Fruit fly (Drosophila melanogaster) S2 (cell line): ENCODE data around the gene ZnT63C.

Experiments used
- CG8478 ChIP-seq: fragments of >200 bp; optimal IDR thresholded peaks from 2 replicates; lab custom pipeline; 2018
- CTCF ChIP-seq, 2 experiments: fragments of >200 bp; optimal IDR thresholded peaks; 2 replicates each; lab custom pipeline; 2018

The ZnT63C gene

DNA sequence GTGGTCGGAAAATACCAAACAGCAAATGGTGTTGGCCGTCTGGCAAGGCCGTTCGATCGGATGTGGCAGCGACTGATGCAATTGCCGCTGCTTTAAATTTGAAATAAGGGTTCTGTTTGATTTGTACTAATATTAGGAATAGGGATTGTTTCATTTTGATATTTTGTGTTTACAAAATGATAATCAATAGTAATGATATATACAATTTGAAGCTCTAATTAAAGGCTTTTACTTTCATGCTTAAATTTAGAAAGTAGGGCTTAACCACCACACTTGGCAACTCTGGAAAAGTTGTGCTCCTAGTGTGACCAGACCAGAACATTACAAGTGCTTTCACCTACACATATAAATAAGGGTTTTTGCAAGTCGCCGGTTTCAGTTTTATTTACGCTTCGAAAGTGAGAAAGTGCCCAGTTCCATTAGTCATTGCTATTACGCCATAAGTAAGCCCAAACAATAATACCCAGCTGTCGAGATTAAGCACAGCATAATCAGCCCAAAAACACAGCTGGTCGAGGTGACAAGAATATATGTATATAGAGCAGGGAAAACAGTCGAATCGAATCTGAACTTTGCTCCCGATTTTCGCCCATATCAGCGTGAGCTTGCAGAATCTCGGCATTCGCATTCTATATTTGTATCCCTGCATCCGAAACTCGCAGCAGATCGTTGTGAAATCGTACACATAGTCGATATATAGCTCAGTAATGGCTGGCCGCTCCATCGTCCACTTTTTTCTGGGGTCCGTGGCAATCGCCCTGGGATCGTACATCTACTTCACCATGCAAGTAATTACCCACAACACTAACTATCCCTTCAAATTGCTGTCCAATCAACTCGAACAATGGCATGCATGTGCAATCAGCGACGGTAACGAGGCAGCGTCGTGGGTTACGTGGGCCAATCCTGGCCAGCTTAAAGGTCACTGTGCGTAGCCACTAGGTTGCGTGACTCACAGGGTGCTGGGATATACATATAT lies 22.7 kb downstream of the ZnT63C start, which contains the start of gene Gtpx:
Gtpx (plus strand) TSS at position 341 of the 979 bp plus-strand sequence.
- no peak for TF ChIP-seq CG8478
- no peak for TF ChIP-seq CTCF (optimal IDR thresholded peaks at IDR 0.05; lab: Kevin White, UChicago)

DNA sequence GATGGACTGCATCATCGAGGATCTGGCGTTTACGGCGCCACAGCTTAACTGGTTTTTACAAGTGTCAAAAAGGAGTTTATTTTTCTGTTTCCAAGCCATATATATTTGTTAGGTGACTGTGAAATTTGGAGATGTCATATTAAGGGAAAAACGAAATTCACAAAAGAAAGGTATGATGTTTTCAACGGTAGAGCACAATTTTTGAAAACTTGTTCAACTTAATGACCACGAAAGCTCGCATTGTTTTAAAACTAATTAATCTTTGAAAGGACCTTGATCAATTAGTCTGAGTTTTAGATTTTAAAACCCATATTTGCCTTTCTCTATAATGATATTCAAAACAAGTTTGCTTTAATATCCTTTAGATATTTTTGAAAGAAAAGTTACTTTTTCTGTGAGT lies 25.3 kb downstream of the ZnT63C start, which contains the start of gene Strip:
Strip (minus strand) TSS at position 101 of the 400 bp plus-strand sequence.
- no peak for TF ChIP-seq CG8478
- TF ChIP-seq CTCF (optimal IDR thresholded peaks at IDR 0.05; lab: Kevin White, UChicago) = no peak

DNA sequence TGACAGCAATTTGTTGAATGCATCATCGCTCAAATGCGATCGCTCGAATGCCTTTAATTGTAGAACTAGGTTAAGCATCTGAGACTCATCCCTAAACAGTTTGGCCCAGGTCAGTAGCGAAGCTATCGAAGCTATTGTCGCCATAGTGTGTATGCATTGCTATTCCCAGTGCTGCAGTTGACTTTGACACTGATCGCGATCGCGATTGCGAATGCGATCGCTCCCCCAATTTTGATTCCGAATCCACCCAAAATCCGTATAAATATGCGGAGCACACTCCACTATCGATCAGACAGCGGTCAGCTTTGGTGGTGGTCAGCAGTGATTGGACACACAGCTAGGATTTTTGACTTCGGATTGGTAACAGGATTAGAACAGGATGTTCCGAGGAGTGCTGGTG lies 26.3 kb downstream of the ZnT63C start, which contains the start of gene CG14961:
CG14961 (plus strand) TSS at position 301 of the 400 bp plus-strand sequence.
- TF ChIP-seq CTCF (optimal IDR thresholded peaks at IDR 0.05; lab: Kevin White, UChicago) = no peak
- no peak for TF ChIP-seq CG8478

DNA sequence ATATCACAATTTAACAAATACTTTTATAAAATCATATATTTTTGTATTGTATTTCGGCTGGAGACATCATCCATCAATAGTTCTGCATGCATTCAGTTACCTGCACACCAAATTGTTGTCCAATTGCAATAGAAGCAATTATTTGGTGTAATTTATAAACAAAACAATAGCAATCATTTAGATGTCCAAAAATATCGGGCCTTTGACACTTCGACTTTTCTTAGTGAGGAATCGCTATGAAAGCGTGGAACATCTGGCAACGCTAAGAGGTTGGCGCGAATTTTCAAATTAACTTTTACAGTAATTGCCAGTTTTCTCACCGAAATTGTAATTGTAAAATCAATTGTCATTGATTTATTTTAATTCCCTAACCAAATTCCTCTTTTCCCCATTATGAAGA lies 31.3 kb downstream of the ZnT63C start, which contains the start of gene CG14969:
CG14969 (minus strand) TSS at position 195 of the 400 bp plus-strand sequence.
- TF ChIP-seq CG8478 (no peak), CTCF (optimal IDR thresholded peaks at IDR 0.05; lab: Kevin White, UChicago) (no peak)

DNA sequence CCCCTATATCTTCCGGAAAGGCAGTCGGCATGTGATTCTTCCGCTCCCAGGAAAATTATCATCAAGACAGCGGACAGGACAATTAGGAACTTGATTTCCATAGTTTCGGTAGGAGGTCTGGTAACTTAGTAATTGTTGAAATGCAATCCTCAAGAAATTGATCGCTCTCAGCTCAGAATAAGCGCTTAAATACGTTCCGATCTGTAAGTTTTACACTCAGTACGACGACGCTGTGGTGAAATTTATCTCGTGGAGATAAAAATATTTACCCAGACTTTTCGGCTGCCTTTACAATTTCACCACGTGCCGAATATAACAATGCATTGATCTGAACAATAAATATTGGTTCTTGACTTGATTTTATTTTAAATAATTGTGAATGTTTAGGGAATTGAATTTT lies 32.2 kb downstream of the ZnT63C start, which contains the start of gene Drsl1:
Drsl1 (minus strand) TSS at position 101 of the 400 bp plus-strand sequence.
- no peak for TF ChIP-seq CTCF (optimal IDR thresholded peaks at IDR 0.05; lab: Kevin White, UChicago)
- no peak for TF ChIP-seq CG8478

DNA sequence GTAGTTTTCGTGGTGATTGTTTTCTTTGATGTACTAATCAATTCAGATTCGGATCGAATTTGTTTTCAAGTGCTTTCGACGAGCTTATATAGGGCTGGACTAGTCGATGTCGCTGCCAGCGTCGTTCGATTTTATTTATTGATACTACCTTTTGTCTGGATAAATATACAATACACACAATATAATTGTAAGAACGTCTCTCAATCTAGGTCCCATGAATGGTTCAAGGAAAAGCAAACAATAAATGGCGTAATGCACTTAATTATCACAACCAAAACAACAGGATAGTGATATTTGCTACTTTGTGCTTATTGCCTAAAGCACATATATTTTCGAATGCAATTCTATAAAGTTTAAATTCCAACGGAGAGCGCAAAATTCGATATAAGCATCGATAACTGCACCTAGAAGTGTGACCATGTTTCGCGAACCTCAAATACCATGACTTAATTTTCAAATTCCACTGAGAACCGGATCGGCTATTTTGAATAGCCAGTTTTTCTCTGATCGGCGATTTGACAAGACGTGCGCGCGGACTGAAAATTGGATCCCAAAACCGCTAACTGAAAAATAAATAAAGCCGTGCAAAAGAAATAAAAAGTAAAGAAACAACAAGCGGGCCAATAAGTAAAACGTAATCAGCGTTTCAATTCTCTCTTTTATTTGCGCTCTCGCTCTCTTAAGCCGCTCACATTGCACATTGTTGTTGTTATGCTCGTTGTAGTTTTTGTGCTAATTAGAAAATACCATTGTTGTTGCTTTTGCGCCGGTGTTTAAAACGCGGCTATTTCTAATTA lies 33.1 kb downstream of the ZnT63C start, which contains the start of the genes Drsl6 and kst:
Drsl6 (minus strand) TSS at position 51 of the 797 bp plus-strand sequence.
kst (plus strand) TSS at position 493 of the 797 bp plus-strand sequence.
- no peak for TF ChIP-seq CTCF (optimal IDR thresholded peaks at IDR 0.05; lab: Kevin White, UChicago)
- TF ChIP-seq CG8478 = no peak

DNA sequence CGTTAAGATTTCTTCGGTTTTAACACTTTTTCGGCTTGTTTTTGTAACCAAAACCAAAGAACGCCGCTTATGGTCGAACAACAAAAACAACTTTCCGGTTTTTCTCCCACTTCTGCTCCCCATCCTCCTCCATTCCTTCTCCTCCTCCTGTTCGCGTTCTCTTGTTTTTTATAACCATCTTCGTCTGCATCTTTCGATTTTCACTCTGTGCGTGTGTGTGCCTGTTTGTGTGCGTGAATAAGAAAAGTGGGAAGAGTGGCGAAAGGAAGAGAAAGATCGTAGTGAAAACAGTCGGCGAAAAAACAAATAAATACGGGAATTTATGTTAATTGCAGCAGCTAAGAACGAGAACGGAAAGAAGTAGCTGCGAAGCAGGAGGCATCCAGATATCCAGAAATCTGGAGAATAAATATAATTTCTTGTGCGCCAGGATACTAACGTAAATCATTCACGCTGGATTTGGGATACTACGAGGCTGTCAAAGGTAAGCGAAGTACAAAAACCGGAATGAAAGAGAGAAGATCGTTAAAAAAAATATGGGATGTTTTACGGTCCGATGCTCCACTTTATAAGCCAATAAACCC lies 33.9 kb downstream of the ZnT63C start:
- TF ChIP-seq CG8478 (no peak), CTCF (optimal IDR thresholded peaks at IDR 0.05; lab: Kevin White, UChicago) (no peak)

DNA sequence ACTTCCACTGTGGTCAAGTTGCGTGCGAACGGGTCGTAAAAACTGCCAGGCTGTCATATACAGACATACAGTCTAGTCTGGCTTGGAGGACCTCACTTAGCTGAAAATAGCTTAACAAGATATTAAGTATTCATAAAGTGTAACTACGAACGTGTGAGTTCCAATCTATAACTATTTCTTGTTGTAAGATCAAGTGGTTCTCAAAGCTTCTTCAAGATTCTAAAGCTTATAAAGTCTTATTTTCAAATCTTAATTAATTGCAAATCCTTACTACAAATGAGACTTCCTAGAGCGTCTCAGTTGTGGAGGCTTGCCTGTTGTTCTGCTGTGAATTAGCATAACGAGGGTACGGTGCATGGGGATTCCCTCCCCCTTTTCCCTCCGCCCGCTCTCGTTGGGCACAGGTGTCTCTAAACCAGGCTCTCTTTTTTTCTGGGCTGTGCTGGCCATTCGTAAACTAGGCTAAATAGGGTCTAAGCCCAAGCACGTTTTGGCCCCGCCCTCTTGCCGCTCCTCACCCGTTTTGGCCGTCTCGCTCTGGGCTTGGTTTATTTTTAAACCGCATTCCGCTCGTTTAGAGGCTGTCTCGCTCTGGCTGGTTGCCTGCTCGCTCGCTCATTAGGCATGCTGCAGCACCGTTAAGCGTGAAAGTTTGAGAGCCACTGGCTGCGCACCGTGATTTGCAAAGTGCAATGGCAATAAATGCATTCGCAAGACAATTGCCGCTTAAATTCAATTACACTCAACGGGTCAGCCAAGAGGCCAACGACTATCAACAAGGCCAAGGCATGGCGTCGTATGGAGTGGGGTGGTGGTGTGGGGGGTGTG lies 34.7 kb downstream of the ZnT63C start:
- TF ChIP-seq CTCF (optimal IDR thresholded peaks at IDR 0.05; lab: Kevin White, UChicago) = no peak
- TF ChIP-seq CG8478 = no peak

DNA sequence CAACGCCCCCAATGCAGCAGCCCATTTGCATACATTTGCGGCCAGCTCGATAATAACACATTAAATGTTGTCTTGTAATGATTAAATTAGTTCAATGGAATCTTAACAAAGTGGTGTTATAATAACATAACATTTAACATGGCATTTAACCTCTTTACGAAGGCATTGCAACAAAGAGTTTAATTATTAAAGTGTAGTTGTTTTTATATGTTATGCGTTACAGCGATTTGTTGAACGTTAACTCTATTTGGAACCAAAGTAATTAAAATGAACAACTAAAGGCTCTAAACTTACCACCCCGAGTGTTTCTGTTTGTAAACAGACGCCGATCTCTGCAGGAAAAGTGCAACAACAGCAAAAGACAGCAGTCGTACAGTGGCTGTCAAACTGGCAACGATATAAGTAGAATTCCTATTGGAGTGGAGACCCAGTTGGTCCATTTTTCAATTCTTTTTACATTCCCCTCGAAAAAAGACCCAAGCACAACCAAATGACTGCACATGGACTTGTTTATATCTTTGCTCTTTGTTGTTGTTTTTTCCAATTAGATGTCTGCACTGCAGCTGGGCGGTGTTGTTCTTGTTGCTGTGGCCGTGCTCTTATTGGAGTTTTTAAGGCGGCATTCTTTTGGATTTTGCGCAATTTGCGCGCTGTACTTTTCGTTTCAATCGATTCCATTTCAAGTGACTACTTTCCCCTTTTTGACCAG lies 35.5 kb downstream of the ZnT63C start:
- TF ChIP-seq CTCF (optimal IDR thresholded peaks at IDR 0.05; lab: Kevin White, UChicago) (no peak), CG8478 (no peak)

DNA sequence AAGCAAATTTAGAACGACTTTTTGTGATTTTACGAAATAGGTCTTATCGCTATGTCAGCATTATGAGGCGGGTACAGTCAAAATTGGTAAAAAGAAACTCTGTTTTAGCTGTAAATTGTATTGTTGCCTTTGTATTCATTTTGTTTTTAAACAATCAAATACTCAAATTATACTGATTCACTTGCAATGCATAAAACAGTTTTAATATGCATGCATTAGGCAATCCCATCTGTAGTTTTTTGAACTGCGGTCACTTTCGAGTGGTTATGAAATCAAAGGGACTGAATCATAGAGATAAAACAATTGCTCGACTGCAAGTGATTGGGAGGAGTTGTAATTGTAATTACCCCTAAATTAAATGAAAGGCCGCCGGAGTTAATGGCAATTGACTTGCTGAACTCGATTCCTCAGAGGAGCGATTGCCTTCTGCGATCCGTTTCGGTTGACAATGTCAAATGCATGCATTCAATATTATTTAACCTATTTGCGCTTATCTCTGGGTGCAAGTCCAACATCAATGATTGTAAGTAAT lies 36.3 kb downstream of the ZnT63C start:
- TF ChIP-seq CTCF (optimal IDR thresholded peaks at IDR 0.05; lab: Kevin White, UChicago) = no peak
- TF ChIP-seq CG8478 = no peak

DNA sequence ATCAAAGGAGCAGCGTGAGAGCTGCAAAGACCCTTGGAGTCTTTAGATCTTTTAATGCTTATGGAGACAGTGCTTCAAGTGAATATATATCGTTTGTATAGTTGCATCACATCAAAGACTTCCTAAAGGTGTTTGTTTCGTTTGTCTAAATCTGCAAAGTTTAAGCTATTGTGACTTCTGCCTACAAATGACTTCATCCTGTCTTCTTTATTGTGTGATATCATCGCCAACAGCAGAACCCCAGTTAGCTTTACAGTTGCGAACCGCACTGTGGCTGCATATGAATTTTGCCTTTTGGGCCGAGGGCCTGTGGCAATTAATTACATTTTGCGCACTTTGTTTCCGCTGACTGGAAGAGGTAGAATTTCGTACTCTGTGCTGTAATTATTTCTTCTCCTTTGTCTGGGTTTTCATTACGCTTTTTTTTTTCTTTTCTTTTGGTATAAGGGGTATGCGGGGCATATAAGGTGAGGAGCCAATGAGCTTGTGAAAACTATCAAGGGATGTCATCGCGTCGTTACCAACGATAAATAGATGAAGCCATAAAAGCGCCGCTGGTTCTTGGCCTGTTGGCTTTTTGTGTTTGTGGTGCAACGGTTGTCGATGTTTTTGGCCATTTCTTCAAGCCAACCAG lies 38.9 kb downstream of the ZnT63C start:
- TF ChIP-seq CG8478 (no peak), CTCF (optimal IDR thresholded peaks at IDR 0.05; lab: Kevin White, UChicago) (no peak)

DNA sequence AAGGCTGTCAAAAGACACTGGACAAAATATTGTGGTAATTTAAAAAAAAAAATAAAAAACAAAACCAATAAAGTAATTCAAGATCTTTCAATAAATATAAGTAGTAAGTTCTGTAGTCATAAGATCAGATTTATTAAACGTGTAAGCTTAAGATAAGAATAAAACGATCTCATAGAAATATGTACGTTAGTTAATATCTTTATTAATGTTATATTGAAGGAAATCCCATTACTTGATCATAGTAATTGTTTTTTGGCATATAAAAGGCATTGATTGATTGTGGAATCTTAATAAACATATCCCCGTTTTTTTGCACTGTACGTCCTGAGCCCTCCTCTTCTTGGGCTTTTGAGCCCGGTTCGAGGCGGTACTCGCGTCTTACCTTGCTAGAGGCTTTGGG lies 39.8 kb downstream of the ZnT63C start:
- TF ChIP-seq CG8478 (no peak), CTCF (optimal IDR thresholded peaks at IDR 0.05; lab: Kevin White, UChicago) (no peak)

DNA sequence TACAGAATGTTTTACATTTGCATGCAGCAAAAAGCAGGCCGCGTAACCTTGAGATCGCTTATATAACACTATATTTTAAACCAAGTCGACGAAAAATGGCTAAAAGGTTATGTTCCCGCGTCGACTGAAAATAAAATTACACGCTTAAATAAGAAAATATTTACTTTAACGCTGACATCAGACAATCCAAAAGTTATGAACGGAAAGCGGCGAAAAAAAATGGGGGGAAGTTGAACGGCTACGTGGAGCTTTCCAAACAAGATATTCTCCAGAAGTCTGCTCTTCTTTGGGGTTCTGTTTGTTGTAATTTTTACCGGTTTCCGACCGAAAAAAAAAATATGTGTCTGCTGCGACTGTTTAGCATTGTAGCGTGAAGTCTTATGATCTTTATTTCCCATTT lies 41.0 kb downstream of the ZnT63C start:
- TF ChIP-seq CTCF (optimal IDR thresholded peaks at IDR 0.05; lab: Kevin White, UChicago) (no peak), CG8478 (no peak)
